Worm (Caenorhabditis elegans) whole organism, young adult: ENCODE results near the gene srh-264.

ENCODE experiments used
- B0336.3 ChIP-seq: fragments of 200-800 bp; sonication (Bioruptor generic); IDR thresholded peaks from 2 replicates; pipeline ENCODE4 v1.3.6; 2022; ENCODE audit warnings: missing genetic modification characterization, missing compliant biosample characterization
- T07F8.4 ChIP-seq: sonication (generic microtip); optimal IDR thresholded peaks from 2 replicates; lab custom pipeline; 2016; ENCODE audit warnings: mild to moderate bottlenecking, missing genetic modification characterization, moderate library complexity, missing compliant biosample characterization
- ama-1 ChIP-seq, 3 experiments: fragments of 150-350 bp in 1 of 3; sonication (generic microtip) in 2 of 3; optimal IDR thresholded peaks; 2 replicates each; lab custom pipeline; 2014 to 2018; ENCODE audit warnings: missing biosample characterization in 2 of 3, missing genetic modification characterization in 2 of 3, missing genetic modification reagents in 2 of 3
- attf-5 ChIP-seq: fragments of 200-800 bp; sonication (Bioruptor generic); optimal IDR thresholded peaks from 2 replicates; lab custom pipeline; 2018; ENCODE audit warnings: mild to moderate bottlenecking, missing genetic modification characterization, missing compliant biosample characterization
- bed-2 ChIP-seq: fragments of 200-800 bp; sonication (Bioruptor generic); IDR thresholded peaks from 2 replicates; pipeline ENCODE4 v1.3.6; 2022; ENCODE audit warnings: missing genetic modification reagents, missing genetic modification characterization, missing compliant biosample characterization
- ceh-58 ChIP-seq: fragments of 200-800 bp; sonication (Bioruptor generic); IDR thresholded peaks from 2 replicates; pipeline ENCODE4 v1.3.6; 2022; ENCODE audit warnings: missing genetic modification characterization, missing compliant biosample characterization
- ekl-4 ChIP-seq: fragments of 200-800 bp; sonication (Bioruptor generic); IDR thresholded peaks from 2 replicates; pipeline ENCODE4 v1.3.6; 2022; ENCODE audit warnings: missing genetic modification reagents, missing genetic modification characterization, missing compliant biosample characterization
- ets-4 ChIP-seq: fragments of 200-800 bp; sonication (Bioruptor generic); optimal IDR thresholded peaks from 2 replicates; lab custom pipeline; 2018; ENCODE audit warnings: mild to moderate bottlenecking, missing genetic modification characterization, missing compliant biosample characterization
- him-1 ChIP-seq: sonication (generic microtip); optimal IDR thresholded peaks from 2 replicates; lab custom pipeline; 2016; ENCODE audit warnings: missing genotype, missing genetic modification reagents, missing genetic modification characterization, missing compliant biosample characterization
- hrde-1 ChIP-seq: sonication (generic microtip); optimal IDR thresholded peaks from 2 replicates; lab custom pipeline; 2016; ENCODE audit warnings: missing genetic modification characterization, mild to moderate bottlenecking, missing compliant biosample characterization, moderate library complexity, missing genotype, missing genetic modification reagents, borderline replicate concordance
- madf-8 ChIP-seq: fragments of 200-800 bp; sonication (Bioruptor generic); conservative IDR thresholded peaks from 2 replicates; pipeline ENCODE4 v1.3.6; 2022; ENCODE audit warnings: missing genetic modification reagents, missing genetic modification characterization, missing compliant biosample characterization
- rpc-1 ChIP-seq, 2 experiments: fragments of 150-350 bp in 1 of 2; sonication (generic microtip) in 1 of 2; optimal IDR thresholded peaks; 2 replicates each; lab custom pipeline; 2014 to 2018; ENCODE audit warnings: missing biosample characterization in 1 of 2, missing genetic modification characterization in 1 of 2, missing genetic modification reagents in 1 of 2, missing genotype in 1 of 2
- sea-2 ChIP-seq: fragments of 200-800 bp; sonication (Bioruptor generic); IDR thresholded peaks from 2 replicates; pipeline ENCODE4 v1.3.6; 2022; ENCODE audit warnings: missing genetic modification characterization, missing compliant biosample characterization
- snpc-4 ChIP-seq, 5 experiments: fragments of 150-350 bp in 1 of 5; sonication (generic microtip) in 4 of 5; optimal IDR thresholded peaks; 2 replicates each; lab custom pipeline; 2014 to 2018; ENCODE audit warnings: missing genetic modification characterization in 5 of 5, missing biosample characterization in 3 of 5, antibody characterized with exemption in 2 of 5, mild to moderate bottlenecking in 2 of 5, missing compliant biosample characterization in 2 of 5, missing genotype in 2 of 5, moderate library complexity in 2 of 5, missing genetic modification reagents in 1 of 5

DNA sequence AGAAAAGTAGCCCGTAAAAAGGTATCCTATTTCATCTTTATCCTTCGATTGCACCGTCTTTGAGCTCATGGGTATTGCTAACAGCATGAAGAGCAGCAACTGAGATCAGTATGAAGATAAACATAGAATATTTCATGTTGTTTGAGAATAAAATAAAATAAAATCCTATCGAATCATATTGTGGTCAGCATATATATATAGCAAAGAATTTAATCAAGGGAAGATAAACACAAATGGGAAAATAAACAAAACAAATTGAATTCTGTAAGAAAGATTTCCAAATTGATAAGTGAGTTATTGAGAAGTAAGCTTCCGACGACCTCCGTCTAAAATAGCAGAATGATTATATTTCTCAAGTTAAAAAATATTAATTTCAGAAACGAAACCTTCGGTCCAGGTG, 29.8 kb downstream of the srh-264 start, which contains the start of gene T26H5.10:
- TF ChIP-seq ets-4 (no peak), ceh-58 (no peak), hrde-1 (tag; lab: Kevin White, UChicago) (no peak), B0336.3 (GFP tag; lab: Robert Waterston, UW) (no peak), bed-2 (GFP tag; lab: Robert Waterston, UW) (no peak), rpc-1 (optimal IDR thresholded peaks at IDR 0.05; lab: Kevin White, UChicago) (no peak), rpc-1 (tag; optimal IDR thresholded peaks at IDR 0.05; lab: Kevin White, UChicago) (no peak), snpc-4 (GFP tag; optimal IDR thresholded peaks at IDR 0.05; lab: Kevin White, UChicago) (no peak), snpc-4 (tag; optimal IDR thresholded peaks at IDR 0.05; lab: Kevin White, UChicago) (no peak), him-1 (tag; lab: Kevin White, UChicago) (no peak), ama-1 (optimal IDR thresholded peaks at IDR 0.05; lab: Kevin White, UChicago) (no peak), ama-1 (GFP tag; optimal IDR thresholded peaks at IDR 0.05; lab: Kevin White, UChicago) (no peak), sea-2 (GFP tag; lab: Robert Waterston, UW) (no peak), T07F8.4 (tag; lab: Kevin White, UChicago) (no peak), attf-5 (GFP tag; lab: Kevin White, UChicago) (no peak), madf-8 (GFP tag; lab: Robert Waterston, UW) (no peak), ekl-4 (GFP tag; lab: Robert Waterston, UW) (no peak)
